Worm (Caenorhabditis elegans): ENCODE measurements around the gene nse-4.

DNA sequence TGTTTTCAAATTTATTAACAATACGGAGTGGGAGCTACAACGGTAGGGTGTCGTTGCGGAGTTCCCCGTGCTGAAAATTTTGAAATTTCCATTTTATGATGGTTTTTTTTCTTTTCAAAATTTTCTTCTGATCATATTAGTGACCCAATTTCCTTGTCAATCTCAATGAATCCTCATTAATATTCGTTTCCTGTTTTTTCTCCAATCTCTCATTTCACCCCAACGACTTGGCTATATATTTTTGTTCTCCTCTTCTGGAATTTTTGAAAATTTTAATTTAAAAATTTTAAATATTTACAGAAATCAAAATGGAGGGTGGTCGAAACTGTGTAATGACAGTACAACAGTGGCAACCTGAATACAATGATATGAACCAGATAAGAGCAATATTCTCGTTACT is 21.0 kb upstream of the nse-4 start, which contains the start of gene npr-3:
- TF ChIP-seq mep-1 (tag; optimal IDR thresholded peaks at IDR 0.05) (no peak), unc-62 (GFP tag; optimal IDR thresholded peaks at IDR 0.05) (no peak), elt-3 (tag; optimal IDR thresholded peaks at IDR 0.05) (no peak), ceh-39 (tag; optimal IDR thresholded peaks at IDR 0.05) (no peak), nhr-76 (tag; optimal IDR thresholded peaks at IDR 0.05) (no peak), sem-2 (GFP tag; optimal IDR thresholded peaks at IDR 0.05) (no peak), ces-1 (GFP tag; optimal IDR thresholded peaks at IDR 0.05) (no peak), unc-39 (tag; optimal IDR thresholded peaks at IDR 0.05) (no peak), nhr-28 (tag; optimal IDR thresholded peaks at IDR 0.05) (no peak), snpc-4 (tag; optimal IDR thresholded peaks at IDR 0.05) (no peak), lin-13 (tag; optimal IDR thresholded peaks at IDR 0.05) (no peak), nhr-237 (tag; optimal IDR thresholded peaks at IDR 0.05) (no peak), nhr-2 (tag; optimal IDR thresholded peaks at IDR 0.05) (no peak), nhr-12 (tag; optimal IDR thresholded peaks at IDR 0.05) (no peak)
